Fruit fly (Drosophila melanogaster) whole organism, wandering third instar larva: Measurements from ENCODE around the gene Ir75d.

Source experiments
- Abd-B ChIP-seq: fragments of >200 bp; optimal IDR thresholded peaks from 2 replicates; lab custom pipeline; 2017; ENCODE audit warnings: missing biosample characterization, missing genetic modification characterization
- CG32264 ChIP-seq: fragments of 200-800 bp; sonication (Bioruptor generic); optimal IDR thresholded peaks from 2 replicates; lab custom pipeline; 2016; ENCODE audit warnings: missing biosample characterization, missing genetic modification characterization
- CrebA ChIP-seq: fragments of 200-800 bp; sonication (Bioruptor generic); optimal IDR thresholded peaks from 2 replicates; lab custom pipeline; 2016; ENCODE audit warnings: missing biosample characterization, mild to moderate bottlenecking, missing genetic modification characterization, borderline replicate concordance
- Dfd ChIP-seq: fragments of >200 bp; optimal IDR thresholded peaks from 2 replicates; lab custom pipeline; 2017; ENCODE audit warnings: missing biosample characterization, missing genetic modification characterization
- HLH106 ChIP-seq: fragments of 200-800 bp; optimal IDR thresholded peaks from 3 replicates; lab custom pipeline; 2019; ENCODE audit warnings: missing biosample characterization, mild to moderate bottlenecking, missing genetic modification characterization, moderate library complexity
- Hnf4 ChIP-seq: fragments of 200-800 bp; sonication (Bioruptor generic); optimal IDR thresholded peaks from 2 replicates; lab custom pipeline; 2016; ENCODE audit warnings: missing biosample characterization, mild to moderate bottlenecking, missing genetic modification characterization
- Hr83 ChIP-seq: fragments of 200-300 bp; sonication (Bioruptor generic); optimal IDR thresholded peaks from 2 replicates; lab custom pipeline; 2016; ENCODE audit warnings: missing biosample characterization, mild to moderate bottlenecking, missing genetic modification characterization, moderate library complexity; ENCODE audit not compliant: poor library complexity, severe bottlenecking
- Jra ChIP-seq: sonication (Bioruptor generic); optimal IDR thresholded peaks from 2 replicates; lab custom pipeline; 2016; ENCODE audit warnings: missing biosample characterization, missing genetic modification characterization
- Mio ChIP-seq: sonication (Bioruptor generic); optimal IDR thresholded peaks from 2 replicates; lab custom pipeline; 2016; ENCODE audit warnings: missing biosample characterization, missing genetic modification characterization
- Myc ChIP-seq: fragments of >200 bp; optimal IDR thresholded peaks from 2 replicates; lab custom pipeline; 2017
- N ChIP-seq: fragments of >200 bp; optimal IDR thresholded peaks from 2 replicates; lab custom pipeline; 2018; ENCODE audit warnings: missing biosample characterization, missing external identifiers, missing genetic modification characterization
- OdsH ChIP-seq: fragments of 200-800 bp; sonication (Bioruptor generic); optimal IDR thresholded peaks from 2 replicates; lab custom pipeline; 2016; ENCODE audit warnings: missing biosample characterization, mild to moderate bottlenecking, missing genetic modification characterization
- Rel ChIP-seq, 2 experiments: fragments of 200-800 bp; sonication (Bioruptor generic) in 1 of 2; optimal IDR thresholded peaks; 2 replicates in 1 of 2; 3 replicates in 1 of 2; lab custom pipeline; 2016 to 2019; ENCODE audit warnings: mild to moderate bottlenecking in 2 of 2, missing biosample characterization in 2 of 2, missing genetic modification characterization in 2 of 2, moderate library complexity in 1 of 2
- Sp1 ChIP-seq: fragments of 200-800 bp; sonication (Bioruptor generic); optimal IDR thresholded peaks from 3 replicates; lab custom pipeline; 2019; ENCODE audit warnings: missing biosample characterization, mild to moderate bottlenecking, missing genetic modification characterization, moderate library complexity
- br ChIP-seq: fragments of 200-800 bp; sonication (Bioruptor generic); optimal IDR thresholded peaks from 2 replicates; lab custom pipeline; 2016; ENCODE audit warnings: missing biosample characterization, missing genetic modification characterization
- brk ChIP-seq: fragments of 200-800 bp; sonication (Bioruptor generic); optimal IDR thresholded peaks from 2 replicates; lab custom pipeline; 2016; ENCODE audit warnings: missing biosample characterization, mild to moderate bottlenecking, missing genetic modification characterization
- dl ChIP-seq, 2 experiments: fragments of 175-275, 200-275 bp in 1 of 2; fragments of 200-275 bp in 1 of 2; sonication (Bioruptor generic); optimal IDR thresholded peaks; lab custom pipeline; 2018; ENCODE audit warnings: mild to moderate bottlenecking in 2 of 2, missing biosample characterization in 2 of 2, missing genetic modification characterization in 2 of 2, moderate library complexity in 2 of 2; ENCODE audit not compliant: partially characterized antibody in 2 of 2, insufficient read depth in 1 of 2
- dsf ChIP-seq: sonication (Bioruptor generic); optimal IDR thresholded peaks from 2 replicates; lab custom pipeline; 2016; ENCODE audit warnings: missing biosample characterization, missing genetic modification characterization, borderline replicate concordance
- ey ChIP-seq: fragments of 200-800 bp; sonication (Bioruptor generic); optimal IDR thresholded peaks from 2 replicates; lab custom pipeline; 2016; ENCODE audit warnings: missing biosample characterization, missing genetic modification characterization
- foxo ChIP-seq, 2 experiments: fragments of 200-800 bp; sonication (Bioruptor generic); optimal IDR thresholded peaks; 2 replicates in 1 of 2; 3 replicates in 1 of 2; lab custom pipeline; 2016 to 2017; ENCODE audit warnings: missing biosample characterization in 2 of 2, missing genetic modification characterization in 2 of 2
- h ChIP-seq: fragments of 200-800 bp; sonication (Bioruptor generic); optimal IDR thresholded peaks from 3 replicates; lab custom pipeline; 2016; ENCODE audit warnings: missing biosample characterization, mild to moderate bottlenecking, missing genetic modification characterization
- lola ChIP-seq: fragments of >200 bp; optimal IDR thresholded peaks from 2 replicates; lab custom pipeline; 2017; ENCODE audit warnings: missing biosample characterization, missing genetic modification characterization
- pan ChIP-seq: fragments of >200 bp; optimal IDR thresholded peaks from 2 replicates; lab custom pipeline; 2017
- psq ChIP-seq: fragments of 200-800 bp; sonication (Bioruptor generic); optimal IDR thresholded peaks from 3 replicates; lab custom pipeline; 2017; ENCODE audit warnings: missing biosample characterization, mild to moderate bottlenecking, missing genetic modification characterization, moderate library complexity
- sage ChIP-seq: fragments of 200-800 bp; sonication (Bioruptor generic); optimal IDR thresholded peaks from 2 replicates; lab custom pipeline; 2016; ENCODE audit warnings: missing biosample characterization, mild to moderate bottlenecking, missing genetic modification characterization
- sv ChIP-seq: fragments of 200-800 bp; sonication (Bioruptor generic); optimal IDR thresholded peaks from 3 replicates; lab custom pipeline; 2016; ENCODE audit warnings: missing biosample characterization, missing genetic modification characterization
- tai ChIP-seq: sonication (Bioruptor generic); optimal IDR thresholded peaks from 2 replicates; lab custom pipeline; 2016; ENCODE audit warnings: missing biosample characterization, missing genetic modification characterization
- woc ChIP-seq: sonication (Bioruptor generic); optimal IDR thresholded peaks from 2 replicates; lab custom pipeline; 2016; ENCODE audit warnings: missing biosample characterization, mild to moderate bottlenecking, missing genetic modification characterization

Gene Ir75d

dm6 chr3L:18917281-18917680 lies 6.3 kb upstream of the Ir75d start, which contains the start of gene CG6839:
Gene CG6839 (plus strand): TSS chr3L:18917581.
- no peak for TF ChIP-seq Abd-B (GFP tag; lab: Kevin White, UChicago)
- TF ChIP-seq Dfd (GFP tag; lab: Kevin White, UChicago): no peak
- TF ChIP-seq CG32264: no peak
- no peak for TF ChIP-seq Hnf4 (GFP tag; lab: Kevin White, UChicago)
- no peak for TF ChIP-seq CrebA (GFP tag; lab: Kevin White, UChicago)
- TF ChIP-seq Hr83 (GFP tag; lab: Kevin White, UChicago): no peak
- no peak for TF ChIP-seq tai (GFP tag; lab: Kevin White, UChicago)
- TF ChIP-seq, all 38 proteins: peak for 0

dm6 chr3L:18916466-18916865 lies 5.5 kb upstream of the Ir75d start:
- TF ChIP-seq sv (GFP tag; lab: Kevin White, UChicago): no peak
- TF ChIP-seq tai (GFP tag; lab: Kevin White, UChicago): no peak
- no peak for TF ChIP-seq br (GFP tag; lab: Kevin White, UChicago)
- TF ChIP-seq Sp1 (GFP tag; lab: Kevin White, UChicago): no peak
- no peak for TF ChIP-seq woc (GFP tag; lab: Kevin White, UChicago)
- TF ChIP-seq Dfd (GFP tag; lab: Kevin White, UChicago): no peak
- TF ChIP-seq sage (GFP tag; lab: Kevin White, UChicago): no peak
- TF ChIP-seq N (GFP tag; lab: Kevin White, UChicago): no peak
- TF ChIP-seq Mio: no peak
- TF ChIP-seq dl (GFP tag; optimal IDR thresholded peaks at IDR 0.05; lab: Kevin White, UChicago; ENCODE audit: insufficient read depth in 1 of 2, partially characterized antibody in 2 of 2): no peak
- no peak for TF ChIP-seq CrebA (GFP tag; lab: Kevin White, UChicago)
- no peak for TF ChIP-seq pan (lab: Kevin White, UChicago)
- TF ChIP-seq, all 38 proteins: peak for 0

- TF ChIP-seq ey (GFP tag; lab: Kevin White, UChicago) (no peak), woc (GFP tag; lab: Kevin White, UChicago) (no peak), Jra (GFP tag; lab: Kevin White, UChicago) (no peak), OdsH (no peak), h (GFP tag; lab: Kevin White, UChicago) (no peak), dsf (no peak), HLH106 (tag; lab: Kevin White, UChicago) (no peak), lola (GFP tag; lab: Kevin White, UChicago) (no peak), Myc (lab: Kevin White, UChicago) (no peak), br (GFP tag; lab: Kevin White, UChicago) (no peak), CG32264 (no peak), Hr83 (GFP tag; lab: Kevin White, UChicago) (no peak), dl (GFP tag; optimal IDR thresholded peaks at IDR 0.05; lab: Kevin White, UChicago; ENCODE audit: insufficient read depth in 1 of 2, partially characterized antibody in 2 of 2) (no peak), foxo (GFP tag; optimal IDR thresholded peaks at IDR 0.05; lab: Kevin White, UChicago) (no peak), psq (GFP tag; lab: Kevin White, UChicago) (no peak), tai (GFP tag; lab: Kevin White, UChicago) (no peak), brk (no peak), Hnf4 (GFP tag; lab: Kevin White, UChicago) (no peak), Rel (GFP tag; optimal IDR thresholded peaks at IDR 0.05; lab: Kevin White, UChicago) (no peak), Rel (tag; optimal IDR thresholded peaks at IDR 0.05; lab: Kevin White, UChicago) (no peak)
These were observed 3.2 kb upstream of the Ir75d start, which contains the start of gene COX6AL2 for dm6 chr3L:18914100-18914683. Gene COX6AL2 (minus strand): TSS chr3L:18914150.

- TF ChIP-seq woc (GFP tag; lab: Kevin White, UChicago) (peak; percentile 46), HLH106 (tag; lab: Kevin White, UChicago) (no peak), psq (GFP tag; lab: Kevin White, UChicago) (peak; percentile 7), Hr83 (GFP tag; lab: Kevin White, UChicago) (no peak), N (GFP tag; lab: Kevin White, UChicago) (no peak)
These were observed 6.0 kb downstream of the Ir75d start, which contains the start of the genes CSN1b and Prp6 for dm6 chr3L:18904772-18905601. Gene CSN1b (minus strand): TSS chr3L:18904930. Gene Prp6 (plus strand): TSS chr3L:18905372.
